Fruit fly (Drosophila melanogaster) whole organism, pupa: Measurements from ENCODE around the gene CG44422.

Source experiments
- CG17806 ChIP-seq: fragments of 200-800 bp; sonication (Bioruptor generic); optimal IDR thresholded peaks from 2 replicates; lab custom pipeline; 2018; ENCODE audit warnings: missing biosample characterization, mild to moderate bottlenecking, missing genetic modification characterization, moderate library complexity
- CG8301 ChIP-seq: fragments of 200-800 bp; sonication (Bioruptor generic); optimal IDR thresholded peaks from 2 replicates; lab custom pipeline; 2018; ENCODE audit warnings: missing biosample characterization, mild to moderate bottlenecking, missing genetic modification characterization

- TF ChIP-seq CG17806 (tag; lab: Kevin White, UChicago) (no peak), CG8301 (no peak)
Observed at dm6 chrX:11247936-11248335, 54.6 kb downstream of the CG44422 start, which contains the start of gene CG15198.
